Worm (Caenorhabditis elegans) whole organism, young adult: ENCODE results near the gene ras-1.

Source experiments
- C17E4.6 ChIP-seq: fragments of 200-800 bp; sonication (Bioruptor generic); IDR thresholded peaks from 2 replicates; pipeline ENCODE4 v1.3.6; 2022; ENCODE audit warnings: missing genetic modification reagents, missing genetic modification characterization, missing compliant biosample characterization
- F22D6.2 ChIP-seq: sonication (generic microtip); optimal IDR thresholded peaks from 2 replicates; lab custom pipeline; 2016; ENCODE audit warnings: mild to moderate bottlenecking, missing genetic modification characterization, missing compliant biosample characterization
- F23B12.7 ChIP-seq: sonication (generic microtip); optimal IDR thresholded peaks from 2 replicates; lab custom pipeline; 2017; ENCODE audit warnings: missing genetic modification characterization, mild to moderate bottlenecking, missing compliant biosample characterization, antibody characterized with exemption, moderate library complexity; ENCODE audit not compliant: insufficient read depth
- ama-1 ChIP-seq, 3 experiments: fragments of 150-350 bp in 1 of 3; sonication (generic microtip) in 2 of 3; optimal IDR thresholded peaks; 2 replicates each; lab custom pipeline; 2014 to 2018; ENCODE audit warnings: missing biosample characterization in 2 of 3, missing genetic modification characterization in 2 of 3, missing genetic modification reagents in 2 of 3
- nfya-1 ChIP-seq: sonication (generic microtip); optimal IDR thresholded peaks from 2 replicates; lab custom pipeline; 2017; ENCODE audit warnings: antibody characterized with exemption, missing compliant biosample characterization, missing genetic modification characterization, borderline replicate concordance; ENCODE audit not compliant: insufficient read depth
- nfyb-1 ChIP-seq: fragments of 200-800 bp; sonication (Bioruptor generic); IDR thresholded peaks from 2 replicates; pipeline ENCODE4 v1.3.6; 2022; ENCODE audit warnings: missing genetic modification reagents, missing genetic modification characterization, missing compliant biosample characterization
- pha-4 ChIP-seq: fragments of 150-350 bp; sonication (generic microtip); optimal IDR thresholded peaks from 2 replicates; lab custom pipeline; 2014; ENCODE audit warnings: missing biosample characterization, missing genetic modification reagents, missing genetic modification characterization
- snpc-4 ChIP-seq, 5 experiments: fragments of 150-350 bp in 1 of 5; sonication (generic microtip) in 4 of 5; optimal IDR thresholded peaks; 2 replicates each; lab custom pipeline; 2014 to 2018; ENCODE audit warnings: missing genetic modification characterization in 5 of 5, missing biosample characterization in 3 of 5, antibody characterized with exemption in 2 of 5, mild to moderate bottlenecking in 2 of 5, missing compliant biosample characterization in 2 of 5, missing genotype in 2 of 5, moderate library complexity in 2 of 5, missing genetic modification reagents in 1 of 5
- unc-130 ChIP-seq: sonication (generic microtip); optimal IDR thresholded peaks from 2 replicates; lab custom pipeline; 2016; ENCODE audit warnings: missing genetic modification reagents, missing genetic modification characterization, missing compliant biosample characterization
- ztf-6 ChIP-seq: fragments of 200-800 bp; sonication (Bioruptor generic); IDR thresholded peaks from 2 replicates; pipeline ENCODE4 v1.3.6; 2022; ENCODE audit warnings: missing genetic modification reagents, missing genetic modification characterization, missing compliant biosample characterization

- no peak for TF ChIP-seq ama-1 (optimal IDR thresholded peaks at IDR 0.05; lab: Kevin White, UChicago)
- TF ChIP-seq ama-1 (GFP tag; optimal IDR thresholded peaks at IDR 0.05; lab: Kevin White, UChicago) = no peak
- no peak for TF ChIP-seq C17E4.6
- TF ChIP-seq F22D6.2 = no peak
- TF ChIP-seq snpc-4 (GFP tag; optimal IDR thresholded peaks at IDR 0.05; lab: Kevin White, UChicago) = no peak
- TF ChIP-seq snpc-4 (tag; optimal IDR thresholded peaks at IDR 0.05; lab: Kevin White, UChicago) = no peak
- TF ChIP-seq ztf-6 (GFP tag; lab: Robert Waterston, UW) = no peak
- TF ChIP-seq unc-130 (GFP tag; lab: Kevin White, UChicago) = no peak
- no peak for TF ChIP-seq nfyb-1 (GFP tag; lab: Robert Waterston, UW)
- no peak for TF ChIP-seq pha-4 (tag; lab: Kevin White, UChicago)
- TF ChIP-seq F23B12.7 (tag; lab: Kevin White, UChicago) = no peak
- TF ChIP-seq nfya-1 = no peak
Measured at ce11 chrII:12380888-12381287, 28.8 kb upstream of the ras-1 start.
